Worm (Caenorhabditis elegans) whole organism, young adult: Measurements from ENCODE around the gene F52G3.8.

Experiments used
- B0019.2 ChIP-seq: fragments of 200-800 bp; sonication (Bioruptor generic); conservative IDR thresholded peaks from 2 replicates; pipeline ENCODE4 v1.3.6; 2022; ENCODE audit warnings: missing genetic modification reagents, missing genetic modification characterization, missing compliant biosample characterization
- B0261.1 ChIP-seq: sonication (generic microtip); optimal IDR thresholded peaks from 2 replicates; lab custom pipeline; 2016; ENCODE audit warnings: mild to moderate bottlenecking, missing genetic modification characterization, moderate library complexity, missing compliant biosample characterization
- B0336.3 ChIP-seq: fragments of 200-800 bp; sonication (Bioruptor generic); IDR thresholded peaks from 2 replicates; pipeline ENCODE4 v1.3.6; 2022; ENCODE audit warnings: missing genetic modification characterization, missing compliant biosample characterization
- F10E7.11 ChIP-seq: sonication (generic microtip); optimal IDR thresholded peaks from 2 replicates; lab custom pipeline; 2017; ENCODE audit warnings: mild to moderate bottlenecking, missing genetic modification characterization, moderate library complexity, missing compliant biosample characterization
- F22D6.2 ChIP-seq: sonication (generic microtip); optimal IDR thresholded peaks from 2 replicates; lab custom pipeline; 2016; ENCODE audit warnings: mild to moderate bottlenecking, missing genetic modification characterization, missing compliant biosample characterization
- F33H1.4 ChIP-seq: fragments of 200-800 bp; sonication (Bioruptor generic); IDR thresholded peaks from 2 replicates; pipeline ENCODE4 v1.3.6; 2022; ENCODE audit warnings: missing genetic modification reagents, missing genetic modification characterization, missing compliant biosample characterization
- F57C9.4 ChIP-seq: sonication (generic microtip); optimal IDR thresholded peaks from 2 replicates; lab custom pipeline; 2017; ENCODE audit warnings: mild to moderate bottlenecking, missing genetic modification characterization, missing compliant biosample characterization
- K11D2.4 ChIP-seq: fragments of 200-800 bp; sonication (Bioruptor generic); IDR thresholded peaks from 2 replicates; pipeline ENCODE4 v1.3.6; 2022; ENCODE audit warnings: missing genetic modification reagents, missing genetic modification characterization, missing compliant biosample characterization
- K12H6.12 ChIP-seq: fragments of 200-800 bp; sonication (Bioruptor generic); optimal IDR thresholded peaks from 2 replicates; lab custom pipeline; 2018; ENCODE audit warnings: mild to moderate bottlenecking, missing genetic modification characterization, missing compliant biosample characterization
- ama-1 ChIP-seq, 3 experiments: fragments of 150-350 bp in 1 of 3; sonication (generic microtip) in 2 of 3; optimal IDR thresholded peaks; 2 replicates each; lab custom pipeline; 2014 to 2018; ENCODE audit warnings: missing biosample characterization in 2 of 3, missing genetic modification characterization in 2 of 3, missing genetic modification reagents in 2 of 3
- aptf-3 ChIP-seq: fragments of 200-800 bp; sonication (Bioruptor generic); IDR thresholded peaks from 2 replicates; pipeline ENCODE4 v1.3.6; 2022; ENCODE audit warnings: missing genetic modification characterization, missing compliant biosample characterization
- attf-5 ChIP-seq: fragments of 200-800 bp; sonication (Bioruptor generic); optimal IDR thresholded peaks from 2 replicates; lab custom pipeline; 2018; ENCODE audit warnings: mild to moderate bottlenecking, missing genetic modification characterization, missing compliant biosample characterization
- attf-6 ChIP-seq: fragments of 200-800 bp; sonication (Bioruptor generic); IDR thresholded peaks from 2 replicates; pipeline ENCODE4 v1.3.6; 2022; ENCODE audit warnings: missing genetic modification reagents, missing genetic modification characterization, missing compliant biosample characterization
- ceh-40 ChIP-seq: fragments of 200-800 bp; sonication (Bioruptor generic); IDR thresholded peaks from 2 replicates; pipeline ENCODE4 v1.3.6; 2022; ENCODE audit warnings: missing genetic modification characterization, missing compliant biosample characterization
- ceh-58 ChIP-seq: fragments of 200-800 bp; sonication (Bioruptor generic); IDR thresholded peaks from 2 replicates; pipeline ENCODE4 v1.3.6; 2022; ENCODE audit warnings: missing genetic modification characterization, missing compliant biosample characterization
- chd-7 ChIP-seq: sonication (generic microtip); optimal IDR thresholded peaks from 2 replicates; lab custom pipeline; 2016; ENCODE audit warnings: mild to moderate bottlenecking, missing genetic modification characterization, moderate library complexity, missing compliant biosample characterization
- dox-1 ChIP-seq: fragments of 200-800 bp; sonication (Bioruptor generic); IDR thresholded peaks from 2 replicates; pipeline ENCODE4 v1.3.6; 2022; ENCODE audit warnings: missing genetic modification reagents, missing genetic modification characterization, missing compliant biosample characterization
- dpff-1 ChIP-seq: sonication (generic microtip); optimal IDR thresholded peaks from 2 replicates; lab custom pipeline; 2017; ENCODE audit warnings: mild to moderate bottlenecking, missing genetic modification characterization, missing compliant biosample characterization
- dpl-1 ChIP-seq: fragments of 150-350 bp; optimal IDR thresholded peaks from 2 replicates; lab custom pipeline; 2014; ENCODE audit warnings: missing biosample characterization, missing genetic modification reagents, missing genetic modification characterization
- egl-44 ChIP-seq: fragments of 200-800 bp; sonication (Bioruptor generic); IDR thresholded peaks from 2 replicates; pipeline ENCODE4 v1.3.6; 2022; ENCODE audit warnings: missing genetic modification reagents, missing genetic modification characterization, missing compliant biosample characterization
- egrh-3 ChIP-seq: fragments of 200-800 bp; sonication (Bioruptor generic); IDR thresholded peaks from 2 replicates; pipeline ENCODE4 v1.3.6; 2022; ENCODE audit warnings: missing genetic modification reagents, missing genetic modification characterization, missing compliant biosample characterization
- him-1 ChIP-seq: sonication (generic microtip); optimal IDR thresholded peaks from 2 replicates; lab custom pipeline; 2016; ENCODE audit warnings: missing genotype, missing genetic modification reagents, missing genetic modification characterization, missing compliant biosample characterization
- hlh-12 ChIP-seq: sonication (generic microtip); optimal IDR thresholded peaks from 2 replicates; lab custom pipeline; 2016; ENCODE audit warnings: missing genetic modification characterization, missing compliant biosample characterization
- hlh-26 ChIP-seq: fragments of 200-800 bp; sonication (Bioruptor generic); conservative IDR thresholded peaks from 2 replicates; pipeline ENCODE4 v1.3.6; 2022; ENCODE audit warnings: missing genetic modification reagents, missing genetic modification characterization, missing compliant biosample characterization
- hmg-20 ChIP-seq: fragments of 200-800 bp; sonication (Bioruptor generic); IDR thresholded peaks from 2 replicates; pipeline ENCODE4 v1.3.6; 2022; ENCODE audit warnings: missing genetic modification reagents, missing genetic modification characterization, missing compliant biosample characterization
- let-607 ChIP-seq, 2 experiments: fragments of 200-800 bp in 1 of 2; sonication (Bioruptor generic) in 1 of 2; sonication (generic microtip) in 1 of 2; optimal IDR thresholded peaks; 2 replicates each; lab custom pipeline; 2016 to 2018; ENCODE audit warnings: mild to moderate bottlenecking in 2 of 2, missing compliant biosample characterization in 2 of 2, missing genetic modification characterization in 2 of 2, moderate library complexity in 2 of 2, missing genotype in 1 of 2
- lsl-1 ChIP-seq: fragments of 200-800 bp; sonication (Bioruptor generic); optimal IDR thresholded peaks from 2 replicates; lab custom pipeline; 2018; ENCODE audit warnings: mild to moderate bottlenecking, missing genetic modification characterization, moderate library complexity, missing compliant biosample characterization
- madf-10 ChIP-seq: sonication (generic microtip); optimal IDR thresholded peaks from 2 replicates; lab custom pipeline; 2016; ENCODE audit warnings: mild to moderate bottlenecking, missing genetic modification characterization, missing compliant biosample characterization
- madf-6 ChIP-seq: fragments of 200-800 bp; sonication (Bioruptor generic); IDR thresholded peaks from 2 replicates; pipeline ENCODE4 v1.3.6; 2022; ENCODE audit warnings: missing genetic modification reagents, missing genetic modification characterization, missing compliant biosample characterization
- madf-8 ChIP-seq: fragments of 200-800 bp; sonication (Bioruptor generic); conservative IDR thresholded peaks from 2 replicates; pipeline ENCODE4 v1.3.6; 2022; ENCODE audit warnings: missing genetic modification reagents, missing genetic modification characterization, missing compliant biosample characterization
- mel-28 ChIP-seq: sonication (generic microtip); optimal IDR thresholded peaks from 2 replicates; lab custom pipeline; 2016; ENCODE audit warnings: borderline replicate concordance, mild to moderate bottlenecking, missing genetic modification characterization, missing compliant biosample characterization
- mxl-1 ChIP-seq: sonication (generic microtip); optimal IDR thresholded peaks from 2 replicates; lab custom pipeline; 2016; ENCODE audit warnings: missing genetic modification characterization, missing compliant biosample characterization
- nhr-120 ChIP-seq: fragments of 200-800 bp; sonication (Bioruptor generic); IDR thresholded peaks from 2 replicates; pipeline ENCODE4 v1.3.6; 2022; ENCODE audit warnings: missing genetic modification characterization, missing compliant biosample characterization
- nhr-90 ChIP-seq: sonication (generic microtip); optimal IDR thresholded peaks from 2 replicates; lab custom pipeline; 2016; ENCODE audit warnings: missing genotype, mild to moderate bottlenecking, missing genetic modification characterization, missing compliant biosample characterization
- rec-8 ChIP-seq, 2 experiments: sonication (generic microtip); optimal IDR thresholded peaks; 2 replicates each; lab custom pipeline; 2016; ENCODE audit warnings: mild to moderate bottlenecking in 2 of 2, missing genetic modification characterization in 2 of 2, missing genetic modification reagents in 2 of 2, missing genotype in 2 of 2, missing biosample characterization in 1 of 2, missing compliant biosample characterization in 1 of 2, moderate library complexity in 1 of 2
- sdz-38 ChIP-seq: sonication (generic microtip); optimal IDR thresholded peaks from 2 replicates; lab custom pipeline; 2016; ENCODE audit warnings: missing genotype, missing genetic modification characterization, missing compliant biosample characterization
- sea-2 ChIP-seq: fragments of 200-800 bp; sonication (Bioruptor generic); IDR thresholded peaks from 2 replicates; pipeline ENCODE4 v1.3.6; 2022; ENCODE audit warnings: missing genetic modification characterization, missing compliant biosample characterization
- snpc-4 ChIP-seq, 5 experiments: fragments of 150-350 bp in 1 of 5; sonication (generic microtip) in 4 of 5; optimal IDR thresholded peaks; 2 replicates each; lab custom pipeline; 2014 to 2018; ENCODE audit warnings: missing genetic modification characterization in 5 of 5, missing biosample characterization in 3 of 5, antibody characterized with exemption in 2 of 5, mild to moderate bottlenecking in 2 of 5, missing compliant biosample characterization in 2 of 5, missing genotype in 2 of 5, moderate library complexity in 2 of 5, missing genetic modification reagents in 1 of 5
- somi-1 ChIP-seq: fragments of 200-800 bp; sonication (Bioruptor generic); optimal IDR thresholded peaks from 2 replicates; lab custom pipeline; 2018; ENCODE audit warnings: mild to moderate bottlenecking, missing genetic modification characterization, missing compliant biosample characterization
- tlf-1 ChIP-seq: fragments of 200-800 bp; sonication (Bioruptor generic); optimal IDR thresholded peaks from 2 replicates; lab custom pipeline; 2018; ENCODE audit warnings: mild to moderate bottlenecking, missing genetic modification characterization, missing compliant biosample characterization
- unc-130 ChIP-seq: sonication (generic microtip); optimal IDR thresholded peaks from 2 replicates; lab custom pipeline; 2016; ENCODE audit warnings: missing genetic modification reagents, missing genetic modification characterization, missing compliant biosample characterization
- ztf-18 ChIP-seq: sonication (generic microtip); optimal IDR thresholded peaks from 2 replicates; lab custom pipeline; 2016; ENCODE audit warnings: missing genotype, mild to moderate bottlenecking, missing genetic modification characterization, missing compliant biosample characterization
- ztf-22 ChIP-seq: fragments of 200-800 bp; sonication (Bioruptor generic); optimal IDR thresholded peaks from 2 replicates; lab custom pipeline; 2018; ENCODE audit warnings: mild to moderate bottlenecking, missing genetic modification characterization, moderate library complexity, missing compliant biosample characterization
- ztf-26 ChIP-seq: sonication (generic microtip); optimal IDR thresholded peaks from 2 replicates; lab custom pipeline; 2017; ENCODE audit warnings: missing genetic modification characterization, missing compliant biosample characterization
- ztf-28 ChIP-seq: fragments of 200-800 bp; sonication (Bioruptor generic); IDR thresholded peaks from 2 replicates; pipeline ENCODE4 v1.3.6; 2022; ENCODE audit warnings: missing genetic modification reagents, missing genetic modification characterization, missing compliant biosample characterization

Gene F52G3.8

DNA sequence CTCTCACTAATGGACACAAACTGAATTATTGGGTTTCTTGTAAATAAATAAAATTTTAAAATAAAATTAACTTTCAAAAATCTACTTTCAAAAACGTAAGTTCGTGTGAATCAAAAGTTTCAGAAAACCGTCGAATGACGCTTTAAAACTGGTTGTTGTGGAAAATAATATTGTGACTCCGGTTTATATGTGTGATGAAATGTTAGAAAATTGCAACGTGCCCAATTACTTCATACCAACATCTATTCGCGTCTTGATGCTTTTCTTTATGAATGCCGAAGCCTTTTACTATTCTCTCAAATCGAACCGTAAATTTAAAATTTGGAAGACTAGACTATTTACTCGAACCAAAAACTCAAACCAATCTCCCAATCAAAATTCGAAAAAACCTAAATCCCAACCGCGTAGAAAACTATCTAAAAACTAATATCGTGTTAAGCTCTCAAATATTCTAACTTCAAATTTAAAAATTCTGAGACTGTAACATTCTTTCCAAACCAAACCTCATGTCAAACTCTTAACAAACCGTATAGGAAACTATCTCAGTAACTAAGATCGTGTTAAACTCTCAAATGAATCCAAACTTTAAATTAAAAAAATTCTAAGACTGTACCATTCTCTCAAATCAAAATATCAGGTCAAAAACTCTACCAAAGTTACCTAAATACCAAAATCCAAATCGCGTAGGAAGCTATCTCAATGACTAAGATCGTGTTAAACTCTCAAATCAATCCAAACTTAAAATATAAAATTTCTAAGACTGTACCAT, 21.3 kb downstream of the F52G3.8 start (continued):
- no peak for TF ChIP-seq sdz-38 (tag; lab: Kevin White, UChicago)

DNA sequence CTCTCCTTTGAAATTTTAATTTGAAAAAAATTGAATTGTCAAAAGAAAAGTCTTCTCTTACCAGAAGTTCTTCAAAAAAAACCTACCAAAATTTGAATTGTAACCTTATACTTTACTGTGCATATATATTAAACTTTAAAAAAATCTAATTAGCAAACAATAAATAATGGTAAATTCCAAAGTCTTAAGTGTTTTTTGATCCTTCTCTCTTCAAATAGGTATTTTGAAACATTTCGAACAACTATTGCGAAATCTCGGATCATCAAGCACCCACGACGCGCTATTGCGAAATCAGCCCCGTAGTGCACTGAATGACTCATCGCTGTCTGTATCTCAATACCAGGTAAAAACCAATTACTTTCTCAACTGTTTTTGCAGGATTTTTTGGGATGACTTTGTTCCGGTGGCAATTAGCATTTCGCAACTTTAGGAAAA, 22.1 kb downstream of the F52G3.8 start:
- TF ChIP-seq hlh-26 (GFP tag; lab: Robert Waterston, UW) (no peak), unc-130 (GFP tag; lab: Kevin White, UChicago) (no peak), rec-8 (tag; optimal IDR thresholded peaks at IDR 0.05; lab: Kevin White, UChicago) (no peak), F10E7.11 (tag; lab: Kevin White, UChicago) (peak; percentile 10), madf-6 (peak; percentile 54; the same call in 1 of the 2 replicates), ceh-58 (GFP tag; lab: Robert Waterston, UW) (peak; percentile 93; the same call in 1 of the 2 replicates), K11D2.4 (peak; percentile 80), hmg-20 (GFP tag; lab: Robert Waterston, UW) (no peak), B0019.2 (GFP tag; lab: Robert Waterston, UW) (no peak; the same call in 1 of the 2 replicates), egl-44 (GFP tag; lab: Robert Waterston, UW) (peak; percentile 52; the same call in 1 of the 2 replicates), F33H1.4 (GFP tag; lab: Robert Waterston, UW) (0 out of 2 replicates have a peak, but pooled peaks have one; percentile 4), F57C9.4 (tag; lab: Kevin White, UChicago) (no peak), aptf-3 (GFP tag; lab: Robert Waterston, UW) (peak; percentile 88), mel-28 (tag; lab: Kevin White, UChicago) (no peak), dpff-1 (tag; lab: Kevin White, UChicago) (peak; percentile 72), ztf-18 (tag; lab: Kevin White, UChicago) (no peak), attf-6 (GFP tag; lab: Robert Waterston, UW) (peak; percentile 70), egrh-3 (GFP tag; lab: Robert Waterston, UW) (peak; percentile 42), let-607 (tag; optimal IDR thresholded peaks at IDR 0.05; lab: Kevin White, UChicago) (peak; percentile 37 to 40), ama-1 (optimal IDR thresholded peaks at IDR 0.05; lab: Kevin White, UChicago) (peak; percentile 99), ama-1 (GFP tag; optimal IDR thresholded peaks at IDR 0.05; lab: Kevin White, UChicago) (no peak), lsl-1 (GFP tag; lab: Kevin White, UChicago) (peak; percentile 39), ceh-40 (GFP tag; lab: Robert Waterston, UW) (peak; percentile 82), ztf-22 (GFP tag; lab: Kevin White, UChicago) (peak; percentile 65), somi-1 (peak; percentile 2), dox-1 (GFP tag; lab: Robert Waterston, UW) (peak; percentile 79), nhr-90 (tag; lab: Kevin White, UChicago) (peak; percentile 85), snpc-4 (GFP tag; optimal IDR thresholded peaks at IDR 0.05; lab: Kevin White, UChicago) (no peak), snpc-4 (tag; optimal IDR thresholded peaks at IDR 0.05; lab: Kevin White, UChicago) (peak in 1 of 4 experiments; percentile 68), sea-2 (no peak), F22D6.2 (tag; lab: Kevin White, UChicago) (no peak), madf-8 (GFP tag; lab: Robert Waterston, UW) (no peak), B0336.3 (peak; percentile 41), him-1 (tag; lab: Kevin White, UChicago) (no peak), attf-5 (peak; percentile 65), dpl-1 (GFP tag; lab: Kevin White, UChicago) (no peak), nhr-120 (GFP tag; lab: Robert Waterston, UW) (no peak), B0261.1 (no peak), ztf-26 (tag; lab: Kevin White, UChicago) (no peak), K12H6.12 (tag; lab: Kevin White, UChicago) (peak; percentile 64), hlh-12 (tag; lab: Kevin White, UChicago) (no peak), mxl-1 (tag; lab: Kevin White, UChicago) (no peak), ztf-28 (GFP tag; lab: Robert Waterston, UW) (peak; percentile 80; the same call in 1 of the 2 replicates), madf-10 (tag; lab: Kevin White, UChicago) (peak; percentile 1), chd-7 (peak; percentile 95), tlf-1 (GFP tag; lab: Kevin White, UChicago) (peak; percentile 65)
